Worm (Caenorhabditis elegans) whole organism, mixed stage, embryonic: Measurements from ENCODE around the gene W09C2.10.
A peak's percentile ranks its signal among the peaks of the same experiment; 100 is the strongest.

Experiments used
- M03D4.4 ChIP-seq: sonication (generic microtip); optimal IDR thresholded peaks from 2 replicates; lab custom pipeline; 2017; ENCODE audit warnings: mild to moderate bottlenecking, missing genetic modification characterization, missing compliant biosample characterization
- bed-3 ChIP-seq: fragments of 200-800 bp; sonication (Bioruptor generic); optimal IDR thresholded peaks from 3 replicates; lab custom pipeline; 2018; ENCODE audit warnings: mild to moderate bottlenecking, missing genetic modification characterization, moderate library complexity, missing compliant biosample characterization
- blmp-1 ChIP-seq: fragments of 150-350 bp; optimal IDR thresholded peaks from 2 replicates; lab custom pipeline; 2014; ENCODE audit warnings: missing biosample characterization, missing genetic modification characterization
- ceh-39 ChIP-seq: fragments of 150-350 bp; optimal IDR thresholded peaks from 2 replicates; lab custom pipeline; 2014; ENCODE audit warnings: missing biosample characterization, missing genetic modification characterization
- ceh-43 ChIP-seq: fragments of 200-800 bp; sonication (Bioruptor generic); optimal IDR thresholded peaks from 2 replicates; lab custom pipeline; 2018; ENCODE audit warnings: mild to moderate bottlenecking, missing genetic modification characterization, moderate library complexity, missing compliant biosample characterization
- ceh-83 ChIP-seq: fragments of 200-800 bp; sonication (Bioruptor generic); optimal IDR thresholded peaks from 2 replicates; lab custom pipeline; 2018; ENCODE audit warnings: mild to moderate bottlenecking, missing genetic modification characterization, missing compliant biosample characterization
- ces-1 ChIP-seq: fragments of 150-350 bp; optimal IDR thresholded peaks from 2 replicates; lab custom pipeline; 2014; ENCODE audit warnings: missing biosample characterization, missing genetic modification reagents, missing genetic modification characterization
- cnd-1 ChIP-seq: fragments of 200-800 bp; sonication (Bioruptor generic); optimal IDR thresholded peaks from 2 replicates; lab custom pipeline; 2018; ENCODE audit warnings: mild to moderate bottlenecking, missing genetic modification characterization, missing compliant biosample characterization
- drap-1 ChIP-seq: fragments of 200-800 bp; sonication (Bioruptor generic); optimal IDR thresholded peaks from 3 replicates; lab custom pipeline; 2018; ENCODE audit warnings: mild to moderate bottlenecking, missing genetic modification characterization, missing compliant biosample characterization
- elt-1 ChIP-seq: sonication (generic microtip); optimal IDR thresholded peaks from 2 replicates; lab custom pipeline; 2017; ENCODE audit warnings: missing genetic modification characterization, mild to moderate bottlenecking, missing compliant biosample characterization, antibody characterized with exemption, moderate library complexity, borderline replicate concordance; ENCODE audit not compliant: insufficient read depth
- elt-3 ChIP-seq: fragments of 150-350 bp; optimal IDR thresholded peaks from 2 replicates; lab custom pipeline; 2014; ENCODE audit warnings: missing biosample characterization, missing genetic modification characterization
- flh-1 ChIP-seq: fragments of 200-800 bp; sonication (Bioruptor generic); optimal IDR thresholded peaks from 2 replicates; lab custom pipeline; 2018; ENCODE audit warnings: mild to moderate bottlenecking, missing genetic modification characterization, moderate library complexity, missing compliant biosample characterization
- ham-2 ChIP-seq: fragments of 200-800 bp; sonication (Bioruptor generic); optimal IDR thresholded peaks from 2 replicates; lab custom pipeline; 2018; ENCODE audit warnings: mild to moderate bottlenecking, missing genetic modification characterization, missing compliant biosample characterization
- hlh-1 ChIP-seq: fragments of 150-350 bp; optimal IDR thresholded peaks from 2 replicates; lab custom pipeline; 2014; ENCODE audit warnings: missing biosample characterization, missing genetic modification reagents, missing genetic modification characterization
- lin-13 ChIP-seq: fragments of 150-350 bp; optimal IDR thresholded peaks from 2 replicates; lab custom pipeline; 2014; ENCODE audit warnings: missing biosample characterization, missing genetic modification characterization
- lin-32 ChIP-seq: fragments of 200-800 bp; sonication (Bioruptor generic); optimal IDR thresholded peaks from 2 replicates; lab custom pipeline; 2018; ENCODE audit warnings: mild to moderate bottlenecking, missing genetic modification characterization, missing compliant biosample characterization
- lsy-2 ChIP-seq: fragments of 150-350 bp; optimal IDR thresholded peaks from 2 replicates; lab custom pipeline; 2014; ENCODE audit warnings: missing biosample characterization, missing genetic modification characterization
- mab-5 ChIP-seq: fragments of 150-350 bp; optimal IDR thresholded peaks from 2 replicates; lab custom pipeline; 2014; ENCODE audit warnings: missing biosample characterization, missing genetic modification characterization
- mep-1 ChIP-seq: fragments of 150-350 bp; optimal IDR thresholded peaks from 2 replicates; lab custom pipeline; 2017; ENCODE audit warnings: missing biosample characterization, missing genetic modification reagents, missing genetic modification characterization, inconsistent platforms
- mls-2 ChIP-seq: sonication (generic microtip); optimal IDR thresholded peaks from 2 replicates; lab custom pipeline; 2016; ENCODE audit warnings: mild to moderate bottlenecking, missing genetic modification characterization, moderate library complexity, missing compliant biosample characterization
- nhr-12 ChIP-seq: fragments of 150-350 bp; optimal IDR thresholded peaks from 2 replicates; lab custom pipeline; 2014; ENCODE audit warnings: missing biosample characterization, missing genetic modification characterization
- nhr-2 ChIP-seq: fragments of 150-350 bp; optimal IDR thresholded peaks from 2 replicates; lab custom pipeline; 2014; ENCODE audit warnings: missing biosample characterization, missing genetic modification characterization
- nhr-237 ChIP-seq: fragments of 150-350 bp; optimal IDR thresholded peaks from 2 replicates; lab custom pipeline; 2014; ENCODE audit warnings: missing biosample characterization, missing genetic modification characterization
- nhr-28 ChIP-seq: fragments of 150-350 bp; optimal IDR thresholded peaks from 2 replicates; lab custom pipeline; 2014; ENCODE audit warnings: missing biosample characterization, missing genetic modification characterization
- nhr-76 ChIP-seq: sonication (generic microtip); optimal IDR thresholded peaks from 2 replicates; lab custom pipeline; 2017; ENCODE audit warnings: missing biosample characterization, missing genetic modification characterization
- pha-4 ChIP-seq: fragments of 150-350 bp; optimal IDR thresholded peaks from 2 replicates; lab custom pipeline; 2018; ENCODE audit warnings: missing biosample characterization, missing genetic modification reagents, missing genetic modification characterization
- sem-2 ChIP-seq: fragments of 200-800 bp; sonication (Bioruptor generic); optimal IDR thresholded peaks from 2 replicates; lab custom pipeline; 2018; ENCODE audit warnings: mild to moderate bottlenecking, missing genetic modification characterization, missing compliant biosample characterization
- snpc-4 ChIP-seq: fragments of 150-350 bp; optimal IDR thresholded peaks from 2 replicates; lab custom pipeline; 2014; ENCODE audit warnings: missing biosample characterization, missing genetic modification characterization
- sptf-1 ChIP-seq: sonication (generic microtip); optimal IDR thresholded peaks from 2 replicates; lab custom pipeline; 2017; ENCODE audit warnings: mild to moderate bottlenecking, missing genetic modification characterization, moderate library complexity, missing compliant biosample characterization
- tbx-8 ChIP-seq: fragments of 200-800 bp; sonication (Bioruptor generic); optimal IDR thresholded peaks from 2 replicates; lab custom pipeline; 2018; ENCODE audit warnings: mild to moderate bottlenecking, missing genetic modification characterization, moderate library complexity, missing compliant biosample characterization
- unc-120 ChIP-seq: sonication (generic microtip); optimal IDR thresholded peaks from 2 replicates; lab custom pipeline; 2017; ENCODE audit warnings: missing genetic modification characterization, missing compliant biosample characterization; ENCODE audit not compliant: poor library complexity, severe bottlenecking
- unc-39 ChIP-seq: fragments of 150-350 bp; optimal IDR thresholded peaks from 2 replicates; lab custom pipeline; 2014; ENCODE audit warnings: missing biosample characterization, missing genetic modification characterization
- unc-62 ChIP-seq: fragments of 150-350 bp; optimal IDR thresholded peaks from 2 replicates; lab custom pipeline; 2014; ENCODE audit warnings: missing biosample characterization, missing genetic modification reagents, missing genetic modification characterization
- zip-8 ChIP-seq: fragments of 150-350 bp; optimal IDR thresholded peaks from 2 replicates; lab custom pipeline; 2014; ENCODE audit warnings: missing biosample characterization, missing genetic modification characterization
- ztf-11 ChIP-seq: fragments of 150-350 bp; optimal IDR thresholded peaks from 2 replicates; lab custom pipeline; 2014; ENCODE audit warnings: missing biosample characterization, missing genetic modification characterization

W09C2.10 gene

ce11 chrIV:9667084-9667483 lies 42.2 kb upstream of the W09C2.10 start:
- TF ChIP-seq nhr-2 (tag; lab: Kevin White, UChicago) (no peak), lsy-2 (tag; lab: Kevin White, UChicago) (peak; percentile 27), sptf-1 (tag; lab: Kevin White, UChicago) (no peak), nhr-76 (tag; lab: Kevin White, UChicago) (no peak), sem-2 (GFP tag; lab: Kevin White, UChicago) (no peak), zip-8 (tag; lab: Kevin White, UChicago) (no peak), cnd-1 (tag; lab: Kevin White, UChicago) (no peak), snpc-4 (tag; lab: Kevin White, UChicago) (no peak), nhr-12 (tag; lab: Kevin White, UChicago) (no peak), mep-1 (tag; lab: Kevin White, UChicago) (no peak), nhr-237 (tag; lab: Kevin White, UChicago) (peak; percentile 53), mls-2 (no peak), M03D4.4 (tag; lab: Kevin White, UChicago) (no peak), flh-1 (GFP tag; lab: Kevin White, UChicago) (no peak), elt-3 (tag; lab: Kevin White, UChicago) (peak; percentile 4), elt-1 (tag; lab: Kevin White, UChicago) (peak; percentile 78), unc-62 (peak; percentile 40), mab-5 (tag; lab: Kevin White, UChicago) (no peak), unc-120 (tag; lab: Kevin White, UChicago) (no peak), bed-3 (GFP tag; lab: Kevin White, UChicago) (no peak), drap-1 (GFP tag; lab: Kevin White, UChicago) (no peak), tbx-8 (GFP tag; lab: Kevin White, UChicago) (no peak), ceh-43 (no peak), ces-1 (GFP tag; lab: Kevin White, UChicago) (no peak), nhr-28 (tag; lab: Kevin White, UChicago) (no peak), pha-4 (tag; lab: Kevin White, UChicago) (peak; percentile 50), ztf-11 (tag; lab: Kevin White, UChicago) (no peak), ham-2 (GFP tag; lab: Kevin White, UChicago) (no peak), ceh-39 (peak; percentile 24), hlh-1 (no peak), blmp-1 (no peak), unc-39 (tag; lab: Kevin White, UChicago) (no peak), lin-13 (tag; lab: Kevin White, UChicago) (no peak), lin-32 (GFP tag; lab: Kevin White, UChicago) (no peak), ceh-83 (GFP tag; lab: Kevin White, UChicago) (no peak)

ce11 chrIV:9659999-9660398 lies 35.1 kb upstream of the W09C2.10 start:
- TF ChIP-seq nhr-2 (tag; lab: Kevin White, UChicago), result no peak
- TF ChIP-seq ces-1 (GFP tag; lab: Kevin White, UChicago), result peak; percentile 61

ce11 chrIV:9657753-9658152 lies 32.9 kb upstream of the W09C2.10 start, which contains the start of gene acc-1:
TSS of gene acc-1 (plus strand) at chrIV:9658053.
- TF ChIP-seq ztf-11 (tag; lab: Kevin White, UChicago) (no peak), pha-4 (tag; lab: Kevin White, UChicago) (no peak)
- TF ChIP-seq, all 35 proteins: peak for 0

- TF ChIP-seq blmp-1 (no peak), ces-1 (GFP tag; lab: Kevin White, UChicago) (peak; percentile 92)
Measured at ce11 chrIV:9655556-9655955, 30.7 kb upstream of the W09C2.10 start.
